Worm (Caenorhabditis elegans) whole organism, L3 larva: Measurements from ENCODE around the gene sas-6.

Source experiments
- jun-1 ChIP-seq: fragments of 150-350 bp; optimal IDR thresholded peaks from 2 replicates; lab custom pipeline; 2014; ENCODE audit warnings: missing biosample characterization, missing genetic modification reagents, missing genetic modification characterization
- nhr-28 ChIP-seq: fragments of 150-350 bp; optimal IDR thresholded peaks from 2 replicates; lab custom pipeline; 2014; ENCODE audit warnings: missing biosample characterization, missing genetic modification characterization
- snpc-4 ChIP-seq: fragments of 150-350 bp; optimal IDR thresholded peaks from 2 replicates; lab custom pipeline; 2014; ENCODE audit warnings: missing biosample characterization, missing genetic modification characterization

DNA sequence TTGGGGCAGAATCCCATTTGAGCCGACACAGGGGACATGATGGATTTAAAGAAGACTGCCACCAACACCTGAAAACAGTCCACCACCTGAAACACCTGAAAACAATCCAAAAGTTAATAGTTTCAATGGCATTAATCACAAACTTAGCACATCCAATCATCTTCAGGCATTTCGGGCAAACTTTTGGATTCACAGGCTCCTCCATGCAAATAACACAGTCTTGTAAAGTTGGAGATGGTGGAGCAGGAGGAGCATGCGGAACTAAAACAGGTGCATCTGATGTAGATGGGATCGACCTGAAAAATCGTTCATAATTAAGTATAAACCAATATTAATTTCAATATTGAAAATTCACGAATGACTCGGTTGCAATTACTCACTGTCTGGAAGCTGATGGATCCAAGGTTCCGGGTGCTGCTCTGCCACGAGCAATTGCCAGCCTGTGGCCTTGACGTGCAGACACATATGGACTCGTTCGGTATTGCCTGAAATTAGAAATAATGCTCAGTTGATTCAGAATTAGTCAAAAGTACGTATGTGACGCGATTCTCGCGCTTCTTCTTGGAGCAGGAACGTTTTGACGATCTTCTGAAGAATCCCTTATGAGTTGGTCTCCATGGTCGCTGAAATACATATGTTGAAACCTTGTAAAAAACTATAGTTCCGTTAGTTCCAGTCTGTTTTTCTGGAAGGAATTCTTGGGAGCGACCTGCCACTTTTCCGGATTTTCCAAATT lies 46.0 kb upstream of the sas-6 start:
- no peak for TF ChIP-seq jun-1 (tag; lab: Kevin White, UChicago)
- no peak for TF ChIP-seq snpc-4
- no peak for TF ChIP-seq nhr-28
